Worm (Caenorhabditis elegans): ENCODE data around the gene F45E1.5.

Gene F45E1.5

ce11 chrX:7951578-7951977, 24.9 kb upstream of the F45E1.5 start (continued):
- TF ChIP-seq ceh-16 (tag; optimal IDR thresholded peaks at IDR 0.05) (peak; percentile 14), elt-1 (tag; optimal IDR thresholded peaks at IDR 0.05) (no peak), sem-4 (tag; optimal IDR thresholded peaks at IDR 0.05) (peak; percentile 81), lin-11 (tag; optimal IDR thresholded peaks at IDR 0.05) (peak; percentile 92), ztf-11 (tag; optimal IDR thresholded peaks at IDR 0.05) (no peak), gmeb-1 (tag; optimal IDR thresholded peaks at IDR 0.05) (peak; percentile 42), peb-1 (tag; optimal IDR thresholded peaks at IDR 0.05) (no peak), fos-1 (tag; optimal IDR thresholded peaks at IDR 0.05) (peak; percentile 23), mbf-1 (tag; optimal IDR thresholded peaks at IDR 0.05) (no peak), nhr-25 (tag; optimal IDR thresholded peaks at IDR 0.05) (peak; percentile 61), dmd-4 (tag; optimal IDR thresholded peaks at IDR 0.05) (no peak), R02D3.7 (tag; optimal IDR thresholded peaks at IDR 0.05) (no peak), nhr-10 (tag; optimal IDR thresholded peaks at IDR 0.05) (no peak), nhr-21 (tag; optimal IDR thresholded peaks at IDR 0.05) (peak; percentile 85), Y55F3AM.14 (GFP tag; optimal IDR thresholded peaks at IDR 0.05) (peak; percentile 77), sma-9 (GFP tag; optimal IDR thresholded peaks at IDR 0.05) (peak; percentile 86), sma-9 (tag; optimal IDR thresholded peaks at IDR 0.05) (no peak), elt-3 (tag; optimal IDR thresholded peaks at IDR 0.05) (no peak), sma-3 (GFP tag; optimal IDR thresholded peaks at IDR 0.05) (peak; percentile 74), mab-5 (tag; optimal IDR thresholded peaks at IDR 0.05) (peak; percentile 64), F13H6.1 (tag; optimal IDR thresholded peaks at IDR 0.05) (peak; percentile 82)

ce11 chrX:7952226-7953062, 24.1 kb upstream of the F45E1.5 start:
- TF ChIP-seq sma-9 (GFP tag; optimal IDR thresholded peaks at IDR 0.05), result peak; percentile 83
- TF ChIP-seq sma-9 (tag; optimal IDR thresholded peaks at IDR 0.05), result no peak
- TF ChIP-seq nhr-10 (tag; optimal IDR thresholded peaks at IDR 0.05), result no peak
- TF ChIP-seq unc-39 (tag; optimal IDR thresholded peaks at IDR 0.05), result no peak
- TF ChIP-seq elt-1 (tag; optimal IDR thresholded peaks at IDR 0.05), result no peak
- TF ChIP-seq snpc-4 (tag; optimal IDR thresholded peaks at IDR 0.05), result no peak
- TF ChIP-seq alr-1 (tag; optimal IDR thresholded peaks at IDR 0.05), result no peak
- TF ChIP-seq ztf-1 (GFP tag; conservative IDR thresholded peaks at IDR 0.05), result no peak
- TF ChIP-seq R02D3.7 (tag; optimal IDR thresholded peaks at IDR 0.05), result no peak
- TF ChIP-seq ZK546.5 (tag; optimal IDR thresholded peaks at IDR 0.05), result no peak
- no peak for TF ChIP-seq nhr-12 (tag; optimal IDR thresholded peaks at IDR 0.05)
- no peak for TF ChIP-seq ztf-4 (tag; optimal IDR thresholded peaks at IDR 0.05)
- TF ChIP-seq lin-39 (tag; optimal IDR thresholded peaks at IDR 0.05), result no peak
- peak in 1 of 2 experiments; percentile 8 for TF ChIP-seq lsy-2 (tag; optimal IDR thresholded peaks at IDR 0.05)
- TF ChIP-seq zag-1 (tag; optimal IDR thresholded peaks at IDR 0.05), result no peak
- no peak for TF ChIP-seq Y55F3AM.14 (GFP tag; optimal IDR thresholded peaks at IDR 0.05)
- TF ChIP-seq gmeb-1 (tag; optimal IDR thresholded peaks at IDR 0.05), result peak; percentile 49
- no peak for TF ChIP-seq nhr-11 (tag; optimal IDR thresholded peaks at IDR 0.05)
- TF ChIP-seq nhr-25 (tag; optimal IDR thresholded peaks at IDR 0.05), result peak; percentile 91
- TF ChIP-seq unc-62 (GFP tag; optimal IDR thresholded peaks at IDR 0.05), result no peak
- TF ChIP-seq C34F6.9 (tag; optimal IDR thresholded peaks at IDR 0.05), result peak; percentile 13
- TF ChIP-seq ztf-11 (tag; optimal IDR thresholded peaks at IDR 0.05), result no peak
- TF ChIP-seq elt-3 (tag; optimal IDR thresholded peaks at IDR 0.05), result no peak
- TF ChIP-seq nhr-237 (tag; optimal IDR thresholded peaks at IDR 0.05), result no peak
- TF ChIP-seq mbf-1 (tag; optimal IDR thresholded peaks at IDR 0.05), result no peak
- TF ChIP-seq mab-5 (tag; optimal IDR thresholded peaks at IDR 0.05), result no peak
- TF ChIP-seq unc-55 (GFP tag; optimal IDR thresholded peaks at IDR 0.05), result no peak
- no peak for TF ChIP-seq ceh-82 (tag; optimal IDR thresholded peaks at IDR 0.05)
- peak; percentile 69 for TF ChIP-seq nhr-6 (tag; optimal IDR thresholded peaks at IDR 0.05)
- TF ChIP-seq dmd-4 (tag; optimal IDR thresholded peaks at IDR 0.05), result no peak
- peak; percentile 99 for TF ChIP-seq nhr-129 (tag; optimal IDR thresholded peaks at IDR 0.05)
- no peak for TF ChIP-seq F13H6.1 (tag; optimal IDR thresholded peaks at IDR 0.05)
- no peak for TF ChIP-seq lin-11 (tag; optimal IDR thresholded peaks at IDR 0.05)
- TF ChIP-seq skn-1 (tag; optimal IDR thresholded peaks at IDR 0.05), result no peak
- no peak for TF ChIP-seq sem-4 (tag; optimal IDR thresholded peaks at IDR 0.05)
- TF ChIP-seq blmp-1 (tag; optimal IDR thresholded peaks at IDR 0.05; ENCODE audit: insufficient read depth), result peak; percentile 52
- TF ChIP-seq nhr-21 (tag; optimal IDR thresholded peaks at IDR 0.05), result peak; percentile 72
- TF ChIP-seq egl-27 (tag; optimal IDR thresholded peaks at IDR 0.05), result no peak
- peak; percentile 66 for TF ChIP-seq sma-3 (GFP tag; optimal IDR thresholded peaks at IDR 0.05)
- TF ChIP-seq crh-2 (tag; optimal IDR thresholded peaks at IDR 0.05), result peak; percentile 68
- no peak for TF ChIP-seq ceh-16 (tag; optimal IDR thresholded peaks at IDR 0.05)
- no peak for TF ChIP-seq ama-1 (optimal IDR thresholded peaks at IDR 0.05)
- no peak for TF ChIP-seq mdl-1 (tag; optimal IDR thresholded peaks at IDR 0.05)

All from whole organism, L2 larva.